Fruit fly (Drosophila melanogaster) whole organism, embryonic: ENCODE data around the gene CG13062.

Source experiments
- CG10209 ChIP-seq: fragments of 200-800 bp; sonication (Bioruptor generic); optimal IDR thresholded peaks from 3 replicates; lab custom pipeline; 2017; ENCODE audit warnings: missing biosample characterization, mild to moderate bottlenecking, missing genetic modification characterization, missing genetic modification reagents
- CG16815 ChIP-seq: fragments of 200-800 bp; sonication (Bioruptor generic); optimal IDR thresholded peaks from 3 replicates; lab custom pipeline; 2017; ENCODE audit warnings: missing biosample characterization, mild to moderate bottlenecking, missing genetic modification characterization
- CG6254 ChIP-seq: fragments of 200-800 bp; sonication (Bioruptor generic); optimal IDR thresholded peaks from 3 replicates; lab custom pipeline; 2017; ENCODE audit warnings: mild to moderate bottlenecking, missing biosample characterization, missing genetic modification reagents, missing genetic modification characterization
- Ets97D ChIP-seq: fragments of 200-800 bp; sonication (Bioruptor generic); optimal IDR thresholded peaks from 3 replicates; lab custom pipeline; 2016; ENCODE audit warnings: missing biosample characterization, missing genetic modification characterization
- Gug ChIP-seq: fragments of 200-800 bp; sonication (Bioruptor generic); IDR thresholded peaks from 4 replicates; pipeline ENCODE4 v1.3.6; 2022; ENCODE audit warnings: missing biosample characterization, missing genetic modification characterization
- Stat92E ChIP-seq, 3 experiments: fragments of >200 bp in 2 of 3; fragments of 200-800 bp in 1 of 3; sonication (Bioruptor generic) in 1 of 3; optimal IDR thresholded peaks; 2 replicates each; lab custom pipeline; 2017 to 2019; ENCODE audit warnings: missing biosample characterization in 3 of 3, missing genetic modification characterization in 3 of 3, mild to moderate bottlenecking in 1 of 3, moderate library complexity in 1 of 3
- ems ChIP-seq: fragments of 200-800 bp; sonication (Bioruptor generic); optimal IDR thresholded peaks from 3 replicates; lab custom pipeline; 2016; ENCODE audit warnings: missing biosample characterization, missing genetic modification characterization

dm6 chr3L:16338703-16339102 lies 24.6 kb downstream of the CG13062 start, which contains the start of gene CG4998:
- no peak for TF ChIP-seq ems (GFP tag; lab: Kevin White, UChicago)
- TF ChIP-seq CG10209 (GFP tag; lab: Kevin White, UChicago) = no peak
- no peak for TF ChIP-seq Gug
- no peak for TF ChIP-seq CG6254 (GFP tag; lab: Kevin White, UChicago)
- TF ChIP-seq Ets97D = no peak
- no peak for TF ChIP-seq CG16815 (GFP tag; lab: Kevin White, UChicago)
- TF ChIP-seq Stat92E (GFP tag; optimal IDR thresholded peaks at IDR 0.05; lab: Kevin White, UChicago) = no peak
